Worm (Caenorhabditis elegans) whole organism, young adult: ENCODE results near the gene ufd-3.

Experiments
- B0261.1 ChIP-seq: sonication (generic microtip); optimal IDR thresholded peaks from 2 replicates; lab custom pipeline; 2016; ENCODE audit warnings: mild to moderate bottlenecking, missing genetic modification characterization, moderate library complexity, missing compliant biosample characterization
- D2030.7 ChIP-seq: fragments of 200-800 bp; sonication (Bioruptor generic); IDR thresholded peaks from 2 replicates; pipeline ENCODE4 v1.3.6; 2022; ENCODE audit warnings: missing genetic modification reagents, missing genetic modification characterization, missing compliant biosample characterization
- F22D6.2 ChIP-seq: sonication (generic microtip); optimal IDR thresholded peaks from 2 replicates; lab custom pipeline; 2016; ENCODE audit warnings: mild to moderate bottlenecking, missing genetic modification characterization, missing compliant biosample characterization
- F39B2.1 ChIP-seq: fragments of 200-800 bp; sonication (Bioruptor generic); IDR thresholded peaks from 2 replicates; pipeline ENCODE4 v1.3.6; 2022; ENCODE audit warnings: missing genetic modification reagents, missing genetic modification characterization, missing compliant biosample characterization
- F49E8.2 ChIP-seq: sonication (generic microtip); optimal IDR thresholded peaks from 3 replicates; lab custom pipeline; 2017; ENCODE audit warnings: missing genetic modification characterization, mild to moderate bottlenecking, missing compliant biosample characterization, antibody characterized with exemption, moderate library complexity; ENCODE audit not compliant: insufficient read depth
- F57A8.1 ChIP-seq: fragments of 200-800 bp; sonication (Bioruptor generic); optimal IDR thresholded peaks from 2 replicates; lab custom pipeline; 2018; ENCODE audit warnings: mild to moderate bottlenecking, missing genetic modification characterization, moderate library complexity, missing compliant biosample characterization
- K11D2.4 ChIP-seq: fragments of 200-800 bp; sonication (Bioruptor generic); IDR thresholded peaks from 2 replicates; pipeline ENCODE4 v1.3.6; 2022; ENCODE audit warnings: missing genetic modification reagents, missing genetic modification characterization, missing compliant biosample characterization
- T07F8.4 ChIP-seq: sonication (generic microtip); optimal IDR thresholded peaks from 2 replicates; lab custom pipeline; 2016; ENCODE audit warnings: mild to moderate bottlenecking, missing genetic modification characterization, moderate library complexity, missing compliant biosample characterization
- T26A5.8 ChIP-seq: sonication (generic microtip); optimal IDR thresholded peaks from 2 replicates; lab custom pipeline; 2016; ENCODE audit warnings: missing genetic modification characterization, missing compliant biosample characterization
- Y67H2A.10 ChIP-seq: fragments of 200-800 bp; sonication (Bioruptor generic); conservative IDR thresholded peaks from 2 replicates; pipeline ENCODE4 v1.3.6; 2022; ENCODE audit warnings: missing genetic modification reagents, missing genetic modification characterization, missing compliant biosample characterization
- Y79H2A.3 ChIP-seq: fragments of 200-800 bp; sonication (Bioruptor generic); conservative IDR thresholded peaks from 2 replicates; pipeline ENCODE4 v1.3.6; 2022; ENCODE audit warnings: missing genetic modification reagents, missing genetic modification characterization, missing compliant biosample characterization
- Y95B8A.8 ChIP-seq: fragments of 200-800 bp; sonication (Bioruptor generic); IDR thresholded peaks from 2 replicates; pipeline ENCODE4 v1.3.6; 2022; ENCODE audit warnings: missing genetic modification reagents, missing genetic modification characterization, missing compliant biosample characterization
- aptf-3 ChIP-seq: fragments of 200-800 bp; sonication (Bioruptor generic); IDR thresholded peaks from 2 replicates; pipeline ENCODE4 v1.3.6; 2022; ENCODE audit warnings: missing genetic modification characterization, missing compliant biosample characterization
- atf-7 ChIP-seq: sonication (generic microtip); optimal IDR thresholded peaks from 2 replicates; lab custom pipeline; 2017; ENCODE audit warnings: mild to moderate bottlenecking, missing genetic modification characterization, missing compliant biosample characterization
- attf-6 ChIP-seq: fragments of 200-800 bp; sonication (Bioruptor generic); IDR thresholded peaks from 2 replicates; pipeline ENCODE4 v1.3.6; 2022; ENCODE audit warnings: missing genetic modification reagents, missing genetic modification characterization, missing compliant biosample characterization
- bed-1 ChIP-seq: fragments of 200-800 bp; sonication (Bioruptor generic); IDR thresholded peaks from 2 replicates; pipeline ENCODE4 v1.3.6; 2022; ENCODE audit warnings: missing genetic modification reagents, missing genetic modification characterization, missing compliant biosample characterization
- ccch-3 ChIP-seq: fragments of 200-800 bp; sonication (Bioruptor generic); optimal IDR thresholded peaks from 2 replicates; lab custom pipeline; 2018; ENCODE audit warnings: mild to moderate bottlenecking, missing genetic modification characterization, missing compliant biosample characterization
- ceh-100 ChIP-seq: fragments of 200-800 bp; sonication (Bioruptor generic); IDR thresholded peaks from 2 replicates; pipeline ENCODE4 v1.3.6; 2022; ENCODE audit warnings: missing genetic modification reagents, missing genetic modification characterization, missing compliant biosample characterization
- ceh-79 ChIP-seq: sonication (generic microtip); optimal IDR thresholded peaks from 2 replicates; lab custom pipeline; 2017; ENCODE audit warnings: mild to moderate bottlenecking, missing genetic modification characterization, missing compliant biosample characterization
- die-1 ChIP-seq: sonication (generic microtip); optimal IDR thresholded peaks from 2 replicates; lab custom pipeline; 2016; ENCODE audit warnings: missing genotype, mild to moderate bottlenecking, missing genetic modification characterization, missing compliant biosample characterization
- dpff-1 ChIP-seq: sonication (generic microtip); optimal IDR thresholded peaks from 2 replicates; lab custom pipeline; 2017; ENCODE audit warnings: mild to moderate bottlenecking, missing genetic modification characterization, missing compliant biosample characterization
- egl-44 ChIP-seq: fragments of 200-800 bp; sonication (Bioruptor generic); IDR thresholded peaks from 2 replicates; pipeline ENCODE4 v1.3.6; 2022; ENCODE audit warnings: missing genetic modification reagents, missing genetic modification characterization, missing compliant biosample characterization
- fkh-3 ChIP-seq: sonication (generic microtip); optimal IDR thresholded peaks from 2 replicates; lab custom pipeline; 2016; ENCODE audit warnings: mild to moderate bottlenecking, missing genetic modification characterization, missing compliant biosample characterization
- him-1 ChIP-seq: sonication (generic microtip); optimal IDR thresholded peaks from 2 replicates; lab custom pipeline; 2016; ENCODE audit warnings: missing genotype, missing genetic modification reagents, missing genetic modification characterization, missing compliant biosample characterization
- hlh-12 ChIP-seq: sonication (generic microtip); optimal IDR thresholded peaks from 2 replicates; lab custom pipeline; 2016; ENCODE audit warnings: missing genetic modification characterization, missing compliant biosample characterization
- hlh-26 ChIP-seq: fragments of 200-800 bp; sonication (Bioruptor generic); conservative IDR thresholded peaks from 2 replicates; pipeline ENCODE4 v1.3.6; 2022; ENCODE audit warnings: missing genetic modification reagents, missing genetic modification characterization, missing compliant biosample characterization
- hmg-20 ChIP-seq: fragments of 200-800 bp; sonication (Bioruptor generic); IDR thresholded peaks from 2 replicates; pipeline ENCODE4 v1.3.6; 2022; ENCODE audit warnings: missing genetic modification reagents, missing genetic modification characterization, missing compliant biosample characterization
- hsf-1 ChIP-seq: fragments of 200-800 bp; sonication (Bioruptor generic); IDR thresholded peaks from 2 replicates; pipeline ENCODE4 v1.3.6; 2022; ENCODE audit warnings: missing genetic modification reagents, missing genetic modification characterization, missing compliant biosample characterization
- lag-1 ChIP-seq: fragments of 200-800 bp; sonication (Bioruptor generic); IDR thresholded peaks from 2 replicates; pipeline ENCODE4 v1.3.6; 2022; ENCODE audit warnings: missing genetic modification reagents, missing genetic modification characterization, missing compliant biosample characterization
- lin-26 ChIP-seq: fragments of 200-800 bp; sonication (Bioruptor generic); IDR thresholded peaks from 2 replicates; pipeline ENCODE4 v1.3.6; 2022; ENCODE audit warnings: missing genetic modification reagents, missing genetic modification characterization, missing compliant biosample characterization
- lin-35 ChIP-seq, 3 experiments: fragments of 150-350 bp in 2 of 3; sonication (generic microtip) in 1 of 3; optimal IDR thresholded peaks; 2 replicates each; lab custom pipeline; 2014 to 2018; ENCODE audit warnings: missing biosample characterization in 3 of 3, missing genetic modification characterization in 3 of 3, missing genetic modification reagents in 3 of 3
- lin-54 ChIP-seq: fragments of 200-800 bp; sonication (Bioruptor generic); optimal IDR thresholded peaks from 2 replicates; lab custom pipeline; 2018; ENCODE audit warnings: mild to moderate bottlenecking, missing genetic modification characterization, missing compliant biosample characterization
- lsy-27 ChIP-seq: sonication (generic microtip); optimal IDR thresholded peaks from 2 replicates; lab custom pipeline; 2017; ENCODE audit warnings: missing genetic modification characterization, mild to moderate bottlenecking, missing compliant biosample characterization, antibody characterized with exemption, missing genotype, borderline replicate concordance; ENCODE audit not compliant: insufficient read depth
- madf-3 ChIP-seq: fragments of 200-800 bp; sonication (Bioruptor generic); IDR thresholded peaks from 2 replicates; pipeline ENCODE4 v1.3.6; 2022; ENCODE audit warnings: missing genetic modification reagents, missing genetic modification characterization, missing compliant biosample characterization
- madf-6 ChIP-seq: fragments of 200-800 bp; sonication (Bioruptor generic); IDR thresholded peaks from 2 replicates; pipeline ENCODE4 v1.3.6; 2022; ENCODE audit warnings: missing genetic modification reagents, missing genetic modification characterization, missing compliant biosample characterization
- mcd-1 ChIP-seq: fragments of 200-800 bp; sonication (Bioruptor generic); IDR thresholded peaks from 2 replicates; pipeline ENCODE4 v1.3.6; 2022; ENCODE audit warnings: missing genetic modification reagents, missing genetic modification characterization, missing compliant biosample characterization
- nfya-1 ChIP-seq: sonication (generic microtip); optimal IDR thresholded peaks from 2 replicates; lab custom pipeline; 2017; ENCODE audit warnings: antibody characterized with exemption, missing compliant biosample characterization, missing genetic modification characterization, borderline replicate concordance; ENCODE audit not compliant: insufficient read depth
- nfyb-1 ChIP-seq: fragments of 200-800 bp; sonication (Bioruptor generic); IDR thresholded peaks from 2 replicates; pipeline ENCODE4 v1.3.6; 2022; ENCODE audit warnings: missing genetic modification reagents, missing genetic modification characterization, missing compliant biosample characterization
- pbrm-1 ChIP-seq: fragments of 200-800 bp; sonication (Bioruptor generic); IDR thresholded peaks from 2 replicates; pipeline ENCODE4 v1.3.6; 2022; ENCODE audit warnings: missing genetic modification reagents, missing genetic modification characterization, missing compliant biosample characterization
- sdz-38 ChIP-seq: sonication (generic microtip); optimal IDR thresholded peaks from 2 replicates; lab custom pipeline; 2016; ENCODE audit warnings: missing genotype, missing genetic modification characterization, missing compliant biosample characterization
- sea-2 ChIP-seq: fragments of 200-800 bp; sonication (Bioruptor generic); IDR thresholded peaks from 2 replicates; pipeline ENCODE4 v1.3.6; 2022; ENCODE audit warnings: missing genetic modification characterization, missing compliant biosample characterization
- snpc-1.3 ChIP-seq: sonication (generic microtip); optimal IDR thresholded peaks from 2 replicates; lab custom pipeline; 2017; ENCODE audit warnings: missing genetic modification characterization, mild to moderate bottlenecking, missing compliant biosample characterization, antibody characterized with exemption, moderate library complexity, missing genotype, missing genetic modification reagents; ENCODE audit not compliant: insufficient read depth
- snpc-3.4 ChIP-seq: sonication (generic microtip); optimal IDR thresholded peaks from 2 replicates; lab custom pipeline; 2017; ENCODE audit warnings: missing genetic modification characterization, mild to moderate bottlenecking, missing compliant biosample characterization, antibody characterized with exemption, moderate library complexity, missing genotype, missing genetic modification reagents
- snpc-4 ChIP-seq, 5 experiments: fragments of 150-350 bp in 1 of 5; sonication (generic microtip) in 4 of 5; optimal IDR thresholded peaks; 2 replicates each; lab custom pipeline; 2014 to 2018; ENCODE audit warnings: missing genetic modification characterization in 5 of 5, missing biosample characterization in 3 of 5, antibody characterized with exemption in 2 of 5, mild to moderate bottlenecking in 2 of 5, missing compliant biosample characterization in 2 of 5, missing genotype in 2 of 5, moderate library complexity in 2 of 5, missing genetic modification reagents in 1 of 5
- somi-1 ChIP-seq: fragments of 200-800 bp; sonication (Bioruptor generic); optimal IDR thresholded peaks from 2 replicates; lab custom pipeline; 2018; ENCODE audit warnings: mild to moderate bottlenecking, missing genetic modification characterization, missing compliant biosample characterization
- zim-3 ChIP-seq: sonication (generic microtip); optimal IDR thresholded peaks from 2 replicates; lab custom pipeline; 2017; ENCODE audit warnings: mild to moderate bottlenecking, missing genetic modification characterization, moderate library complexity, missing compliant biosample characterization

Gene ufd-3

DNA sequence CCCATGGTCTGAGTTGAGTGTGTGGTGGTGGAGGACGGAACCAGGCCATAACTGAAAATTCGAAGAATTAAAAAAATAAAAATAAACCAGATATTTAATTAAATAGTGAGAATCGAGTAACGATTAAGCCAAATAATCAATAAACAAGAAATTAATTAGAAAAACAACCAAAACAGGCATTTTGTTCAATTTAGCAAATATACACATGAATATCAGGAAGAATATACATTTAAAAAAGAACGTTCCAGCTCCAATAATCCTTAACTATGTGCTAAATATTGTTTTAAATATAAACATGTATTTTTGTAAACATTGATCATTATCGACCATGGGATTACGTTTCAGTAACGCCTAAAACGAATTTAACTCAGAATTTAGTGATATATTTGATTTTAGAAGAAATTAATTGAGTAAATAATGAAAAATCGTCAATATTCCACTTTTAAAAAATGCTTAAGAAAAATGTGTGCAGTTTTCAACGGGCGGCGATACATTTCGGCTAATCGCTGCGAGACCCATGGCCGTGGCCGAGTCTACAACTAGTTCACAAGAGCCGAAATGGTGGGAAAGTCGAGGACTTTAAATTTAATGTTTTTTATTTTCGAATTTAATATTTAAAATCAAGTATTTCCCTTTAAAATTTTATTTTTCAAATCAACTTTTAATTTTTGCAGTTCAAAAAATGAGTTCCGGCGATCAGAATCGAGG lies 27.6 kb downstream of the ufd-3 start, which contains the start of the genes R53.4 and psf-1 (continued):
- TF ChIP-seq zim-3 (tag; lab: Kevin White, UChicago) (no peak), lin-54 (peak; percentile 69), T07F8.4 (no peak), madf-6 (GFP tag; lab: Robert Waterston, UW) (peak; percentile 62), fkh-3 (tag; lab: Kevin White, UChicago) (no peak), attf-6 (no peak), bed-1 (GFP tag; lab: Robert Waterston, UW) (no peak), F39B2.1 (no peak), dpff-1 (tag; lab: Kevin White, UChicago) (no peak), madf-3 (GFP tag; lab: Robert Waterston, UW) (no peak), hlh-26 (no peak), snpc-1.3 (tag; lab: Kevin White, UChicago) (peak; percentile 41), snpc-4 (GFP tag; optimal IDR thresholded peaks at IDR 0.05; lab: Kevin White, UChicago) (no peak), snpc-4 (tag; optimal IDR thresholded peaks at IDR 0.05; lab: Kevin White, UChicago) (peak in 2 of 4 experiments; percentile 10 to 31), lin-35 (GFP tag; optimal IDR thresholded peaks at IDR 0.05; lab: Kevin White, UChicago) (no peak), pbrm-1 (GFP tag; lab: Robert Waterston, UW) (no peak; the same call in 1 of the 2 replicates), lin-26 (GFP tag; lab: Robert Waterston, UW) (0 out of 2 replicates have a peak, but pooled peaks have one; percentile 15), nfyb-1 (GFP tag; lab: Robert Waterston, UW) (no peak), F49E8.2 (tag; lab: Kevin White, UChicago) (no peak), Y67H2A.10 (GFP tag; lab: Robert Waterston, UW) (0 out of 2 replicates have a peak, but pooled peaks have one; percentile 11), T26A5.8 (tag; lab: Kevin White, UChicago) (no peak), die-1 (tag; lab: Kevin White, UChicago) (no peak), Y95B8A.8 (no peak), mcd-1 (GFP tag; lab: Robert Waterston, UW) (peak; percentile 23; the same call in 1 of the 2 replicates), somi-1 (GFP tag; lab: Kevin White, UChicago) (no peak), ceh-79 (tag; lab: Kevin White, UChicago) (no peak), sdz-38 (tag; lab: Kevin White, UChicago) (no peak), him-1 (tag; lab: Kevin White, UChicago) (no peak), hlh-12 (tag; lab: Kevin White, UChicago) (no peak), D2030.7 (GFP tag; lab: Robert Waterston, UW) (peak; percentile 70), lag-1 (GFP tag; lab: Robert Waterston, UW) (no peak), lsy-27 (tag; lab: Kevin White, UChicago) (no peak), ceh-100 (GFP tag; lab: Robert Waterston, UW) (no peak), B0261.1 (tag; lab: Kevin White, UChicago) (no peak), egl-44 (GFP tag; lab: Robert Waterston, UW) (0 out of 2 replicates have a peak, but pooled peaks have one; percentile 15), F22D6.2 (tag; lab: Kevin White, UChicago) (no peak), ccch-3 (GFP tag; lab: Kevin White, UChicago) (no peak), Y79H2A.3 (GFP tag; lab: Robert Waterston, UW) (no peak), snpc-3.4 (tag; lab: Kevin White, UChicago) (peak; percentile 64), hsf-1 (GFP tag; lab: Robert Waterston, UW) (no peak), K11D2.4 (GFP tag; lab: Robert Waterston, UW) (no peak), F57A8.1 (GFP tag; lab: Kevin White, UChicago) (no peak), sea-2 (GFP tag; lab: Robert Waterston, UW) (no peak), atf-7 (tag; lab: Kevin White, UChicago) (no peak), aptf-3 (no peak), hmg-20 (no peak), nfya-1 (tag; lab: Kevin White, UChicago) (no peak)
